Worm (Caenorhabditis elegans) whole organism, dauer: Measurements from ENCODE around the gene str-115.

ENCODE experiments used
- unc-62 ChIP-seq: sonication (generic microtip); optimal IDR thresholded peaks from 2 replicates; lab custom pipeline; 2017; ENCODE audit warnings: missing biosample characterization, missing genetic modification reagents, missing genetic modification characterization

Gene str-115

DNA sequence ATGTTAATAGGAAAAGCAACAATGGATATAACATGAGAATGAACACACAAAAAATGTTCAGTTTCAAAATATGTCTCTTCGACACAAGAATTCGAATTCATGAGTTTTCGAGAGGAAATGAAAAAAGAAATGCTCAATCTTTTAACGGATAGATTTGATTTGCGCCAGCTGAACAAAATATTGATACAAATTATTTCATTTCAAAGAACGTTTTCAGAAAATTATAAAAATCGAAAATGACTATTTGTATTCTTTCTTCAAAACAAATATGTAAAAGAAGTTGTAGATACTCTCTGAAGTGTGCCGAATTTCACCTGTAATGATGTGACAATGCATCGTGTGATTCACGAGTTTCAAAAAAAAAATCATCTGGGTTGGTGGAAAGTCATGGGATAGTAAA, 31.6 kb downstream of the str-115 start, which contains the start of gene srh-47:
Gene srh-47 (minus strand): TSS at position 101 of the 400 bp plus-strand sequence.
- no peak for TF ChIP-seq unc-62 (GFP tag; lab: Kevin White, UChicago)

DNA sequence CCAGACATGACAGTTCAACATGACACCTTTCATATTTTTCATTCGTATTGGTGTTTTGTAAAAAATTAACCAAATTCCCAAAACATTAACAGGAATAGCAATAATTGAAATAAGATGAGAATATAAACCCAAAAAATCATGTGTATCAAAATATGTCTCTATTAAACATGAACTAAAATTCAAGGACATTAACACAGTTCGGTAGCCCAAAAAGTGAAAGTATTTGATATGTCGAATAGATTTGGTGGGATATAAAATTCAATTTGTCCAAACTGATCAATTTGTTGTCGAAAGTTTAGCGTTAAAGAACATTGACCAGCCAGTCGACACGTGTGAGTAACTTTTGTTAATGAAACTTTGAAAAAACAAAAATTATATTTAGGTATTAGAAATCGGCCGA, 33.8 kb downstream of the str-115 start, which contains the start of gene srh-46:
Gene srh-46 (minus strand): TSS at position 189 of the 400 bp plus-strand sequence.
- TF ChIP-seq unc-62 (GFP tag; lab: Kevin White, UChicago), result no peak

DNA sequence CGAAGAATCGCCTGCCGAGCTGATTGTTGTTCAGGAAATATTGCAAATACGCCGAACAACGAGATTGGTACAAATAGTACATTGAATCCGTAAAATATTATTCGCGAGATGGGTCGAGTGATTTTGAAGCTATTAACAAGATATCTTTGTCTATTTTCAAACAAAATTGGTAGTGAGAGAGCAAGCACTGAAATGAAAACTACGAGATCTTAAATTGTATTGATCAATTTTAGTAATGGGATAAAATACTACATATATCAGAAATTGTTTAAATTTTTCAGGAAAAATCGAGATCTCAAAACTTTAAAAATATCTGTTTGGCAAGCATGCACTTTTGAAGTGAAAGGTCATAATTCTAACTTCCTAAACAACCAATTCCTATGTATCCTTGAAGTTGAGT, 35.3 kb downstream of the str-115 start:
- no peak for TF ChIP-seq unc-62 (GFP tag; lab: Kevin White, UChicago)

DNA sequence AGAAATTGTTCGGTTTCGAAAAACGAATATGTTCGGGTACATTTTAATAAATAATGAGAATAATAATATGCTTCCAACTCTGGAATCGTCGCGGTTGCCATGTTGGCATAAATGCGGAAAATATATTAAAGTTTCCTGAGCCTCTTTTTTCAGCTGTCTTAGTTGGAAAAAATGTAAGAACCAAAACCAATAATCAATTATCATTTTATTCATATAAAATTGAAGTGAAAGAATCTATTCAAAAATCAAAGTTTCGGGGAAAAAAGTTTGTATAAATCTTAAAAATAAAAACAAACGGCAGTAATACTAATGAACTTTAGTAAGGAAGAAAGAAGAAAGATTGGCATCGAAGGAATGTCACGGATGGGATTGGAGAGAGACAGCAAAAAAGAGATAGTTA, 36.0 kb downstream of the str-115 start, which contains the start of gene srh-45:
Gene srh-45 (minus strand): TSS at position 101 of the 400 bp plus-strand sequence.
- TF ChIP-seq unc-62 (GFP tag; lab: Kevin White, UChicago), result no peak

DNA sequence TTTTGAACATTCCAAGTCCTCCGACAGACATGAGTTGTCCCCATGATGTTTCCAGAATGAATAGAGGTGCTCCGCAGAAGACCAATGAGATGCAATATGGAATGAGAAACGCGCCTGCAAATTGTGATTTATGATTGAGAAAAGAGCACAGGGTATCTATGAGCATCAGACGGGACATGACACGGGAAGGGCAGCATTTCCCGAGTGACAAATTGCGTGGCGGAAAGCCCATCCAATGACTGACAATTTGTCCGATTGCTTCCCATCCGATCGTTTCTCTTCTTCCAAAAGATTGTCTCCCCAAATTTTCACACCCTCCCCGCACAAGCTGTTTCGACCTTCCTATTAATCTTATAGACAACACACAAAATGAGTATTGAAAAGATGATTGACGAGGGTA, 38.9 kb downstream of the str-115 start:
- TF ChIP-seq unc-62 (GFP tag; lab: Kevin White, UChicago), result no peak

DNA sequence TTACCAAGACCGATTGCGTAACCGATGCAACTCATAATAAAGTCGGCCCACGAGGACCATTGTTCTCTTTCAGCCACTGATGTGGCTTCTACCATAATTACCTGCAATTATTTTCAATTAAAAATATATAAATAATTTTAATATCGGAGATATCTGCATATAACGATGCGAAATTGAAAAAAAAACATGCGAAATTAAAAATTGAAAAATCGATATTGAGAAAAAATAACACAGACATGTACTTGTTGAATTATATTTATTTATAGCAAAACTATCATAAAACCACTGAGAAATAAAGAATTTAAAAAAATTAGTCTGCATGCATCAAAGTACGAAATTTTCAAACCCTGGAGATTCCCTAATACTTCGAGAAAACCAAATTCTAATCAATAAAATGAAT, 39.5 kb downstream of the str-115 start, which contains the start of gene snf-11:
Gene snf-11 (minus strand): TSS at position 101 of the 400 bp plus-strand sequence.
- no peak for TF ChIP-seq unc-62 (GFP tag; lab: Kevin White, UChicago)

DNA sequence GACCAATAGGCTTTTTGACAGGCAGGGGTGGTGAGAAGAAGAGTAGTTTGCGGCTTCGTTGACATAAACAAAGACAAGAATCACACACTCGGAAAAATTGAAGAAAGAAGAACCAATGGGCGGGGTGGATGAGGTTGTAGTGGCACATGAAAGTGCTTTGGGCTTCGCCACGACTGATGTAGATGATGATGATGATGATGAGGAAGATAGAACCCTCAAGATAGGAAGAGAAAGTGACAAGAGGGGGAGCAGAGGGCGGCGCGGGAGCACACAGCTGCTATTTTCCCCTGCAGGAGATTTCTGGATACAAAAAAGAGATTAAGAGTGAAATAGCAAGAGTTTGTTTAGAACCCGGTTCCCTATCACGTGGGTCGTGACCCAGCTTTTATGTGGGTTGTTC, 40.0 kb downstream of the str-115 start:
- TF ChIP-seq unc-62 (GFP tag; lab: Kevin White, UChicago), result no peak

DNA sequence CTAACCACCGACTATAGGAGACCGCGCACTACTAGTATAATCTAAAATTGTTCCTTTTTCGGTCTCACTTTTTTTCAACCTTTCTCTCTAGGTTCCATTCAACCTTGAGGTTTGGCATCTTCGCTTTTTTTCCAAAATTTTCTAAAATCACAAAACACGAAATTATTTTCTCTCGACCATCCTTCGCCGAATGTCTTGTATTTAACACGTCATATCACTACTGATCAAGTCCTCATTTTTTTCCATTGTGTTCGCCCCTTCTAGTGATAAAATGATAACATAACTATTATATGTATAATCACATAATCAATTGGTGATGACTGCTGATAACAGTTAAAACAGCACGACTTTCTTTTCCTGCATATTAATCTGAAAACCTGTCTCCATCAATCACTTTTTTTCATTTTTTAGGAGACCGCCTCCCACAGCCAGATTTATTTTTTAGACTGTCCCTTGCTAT, 42.2 kb downstream of the str-115 start, which contains the start of gene T03F7.7:
Gene T03F7.7 (plus strand): TSS at position 410 of the 460 bp plus-strand sequence.
- TF ChIP-seq unc-62 (GFP tag; lab: Kevin White, UChicago), result no peak

DNA sequence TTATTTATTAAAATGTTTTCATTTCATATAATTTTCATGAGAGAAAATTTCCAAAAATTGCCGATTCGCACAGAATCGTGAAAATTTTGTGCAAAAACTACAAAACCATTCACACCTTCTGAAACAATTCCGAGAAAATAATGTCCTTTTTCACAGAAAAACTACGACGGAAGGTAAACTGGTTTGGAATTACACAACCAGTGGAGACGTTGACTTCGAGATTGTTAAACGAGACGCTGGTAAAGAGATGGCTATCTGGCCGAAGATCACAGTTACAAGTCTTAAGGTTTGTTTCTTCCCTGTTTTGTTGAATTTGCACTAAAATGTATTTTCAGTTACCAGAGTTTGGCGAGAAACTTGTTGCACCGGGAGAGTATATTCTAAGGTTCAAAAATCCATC, 44.0 kb downstream of the str-115 start:
- TF ChIP-seq unc-62 (GFP tag; lab: Kevin White, UChicago), result no peak

DNA sequence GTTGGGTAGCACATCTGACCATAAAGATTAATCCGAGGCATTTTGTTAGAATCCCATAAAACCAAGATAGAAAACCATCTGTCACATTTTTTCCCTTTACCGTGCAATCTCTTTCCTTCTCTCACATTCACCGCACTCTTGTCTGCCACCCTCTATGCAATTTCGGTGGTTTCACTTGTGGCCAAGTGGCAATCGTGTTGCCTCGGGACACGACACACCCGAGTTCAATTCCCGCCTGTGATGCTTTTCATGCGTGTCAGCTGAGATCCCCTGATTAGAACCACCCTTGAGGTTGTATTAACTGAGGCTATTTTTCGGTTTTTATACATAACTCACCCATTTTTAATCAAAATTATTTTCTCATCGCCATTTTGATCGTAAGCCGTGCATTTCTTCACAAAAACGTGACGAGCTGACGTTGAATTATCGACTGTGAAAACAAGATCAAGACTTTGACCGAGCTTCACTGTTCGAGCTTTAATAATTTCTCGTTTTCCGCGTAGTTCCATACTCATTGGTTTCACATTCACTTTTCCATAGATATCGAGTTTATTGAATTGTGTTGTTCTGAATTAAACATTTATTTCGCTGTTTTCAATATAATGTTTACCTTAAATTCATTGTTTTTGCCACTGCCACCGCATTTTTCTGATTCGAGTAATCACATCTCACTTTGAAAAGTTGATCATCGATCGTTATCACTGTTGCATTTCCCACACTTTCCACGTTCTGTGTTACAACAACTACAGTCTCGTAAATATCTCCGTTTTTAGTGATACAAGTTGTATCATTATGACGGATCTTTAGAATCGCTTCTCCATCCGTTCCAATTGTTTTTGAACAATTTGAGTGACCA, 45.4 kb downstream of the str-115 start:
- no peak for TF ChIP-seq unc-62 (GFP tag; lab: Kevin White, UChicago)

DNA sequence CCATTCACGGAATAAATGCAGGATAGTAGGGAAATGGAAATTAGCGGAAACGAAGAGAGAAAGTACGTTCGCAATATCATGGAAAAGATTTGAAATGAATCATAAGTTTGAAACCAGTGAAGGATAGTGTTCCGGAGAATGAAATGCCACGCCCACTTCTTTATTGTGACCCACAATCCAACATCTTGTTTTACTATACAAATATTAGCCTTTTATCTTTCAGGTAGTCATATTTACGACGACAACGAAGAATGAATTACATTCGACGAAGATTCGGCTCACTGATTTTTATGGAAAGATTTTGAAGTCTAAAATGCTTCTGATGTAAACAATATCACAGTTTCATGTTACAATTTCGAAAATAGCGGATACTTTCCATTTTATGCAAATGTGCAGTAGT, 47.9 kb downstream of the str-115 start, which contains the start of gene cutl-18:
Gene cutl-18 (minus strand): TSS at position 101 of the 400 bp plus-strand sequence.
- no peak for TF ChIP-seq unc-62 (GFP tag; lab: Kevin White, UChicago)
